Worm (Caenorhabditis elegans): ENCODE data around the gene srx-93.

ce11 chrV:3581643-3582042, 38.9 kb downstream of the srx-93 start:
- TF ChIP-seq snpc-4 (tag; optimal IDR thresholded peaks at IDR 0.05), result no peak
- no peak for TF ChIP-seq sma-3 (GFP tag; optimal IDR thresholded peaks at IDR 0.05)
- no peak for TF ChIP-seq nhr-129 (tag; optimal IDR thresholded peaks at IDR 0.05)

Data from whole organism, L2 larva.